Worm (Caenorhabditis elegans) whole organism, L1 larva: ENCODE measurements around the gene T25B2.1.
A peak's percentile ranks its signal among the peaks of the same experiment; 100 is the strongest.

Experiments used
- C04F5.9 ChIP-seq: sonication (generic microtip); optimal IDR thresholded peaks from 2 replicates; lab custom pipeline; 2016; ENCODE audit warnings: missing genetic modification characterization, missing compliant biosample characterization
- C34B4.2 ChIP-seq: sonication (generic microtip); optimal IDR thresholded peaks from 2 replicates; lab custom pipeline; 2017; ENCODE audit warnings: mild to moderate bottlenecking, missing genetic modification characterization, missing compliant biosample characterization
- aha-1 ChIP-seq: fragments of 150-350 bp; optimal IDR thresholded peaks from 2 replicates; lab custom pipeline; 2014; ENCODE audit warnings: missing biosample characterization, missing genetic modification characterization
- blmp-1 ChIP-seq: fragments of 150-350 bp; optimal IDR thresholded peaks from 2 replicates; lab custom pipeline; 2014; ENCODE audit warnings: missing biosample characterization, missing genetic modification characterization
- dsc-1 ChIP-seq: sonication (generic microtip); optimal IDR thresholded peaks from 2 replicates; lab custom pipeline; 2016; ENCODE audit warnings: mild to moderate bottlenecking, missing genetic modification characterization, missing compliant biosample characterization
- egl-13 ChIP-seq: sonication (generic microtip); optimal IDR thresholded peaks from 2 replicates; lab custom pipeline; 2016; ENCODE audit warnings: missing genotype, missing genetic modification reagents, missing genetic modification characterization, missing compliant biosample characterization
- elt-2 ChIP-seq: sonication (generic microtip); optimal IDR thresholded peaks from 2 replicates; lab custom pipeline; 2016; ENCODE audit warnings: missing genetic modification characterization, mild to moderate bottlenecking, inconsistent platforms, missing compliant biosample characterization, missing genetic modification reagents
- elt-3 ChIP-seq, 6 experiments: fragments of 150-350 bp in 1 of 6; sonication (generic microtip); optimal IDR thresholded peaks; 2 replicates each; lab custom pipeline; 2017 to 2018; ENCODE audit warnings: missing biosample characterization in 6 of 6, missing genetic modification characterization in 6 of 6, inconsistent platforms in 1 of 6
- hlh-4 ChIP-seq: sonication (generic microtip); optimal IDR thresholded peaks from 2 replicates; lab custom pipeline; 2016; ENCODE audit warnings: mild to moderate bottlenecking, missing genetic modification characterization, missing compliant biosample characterization
- hpl-2 ChIP-seq: fragments of 150-350 bp; optimal IDR thresholded peaks from 2 replicates; lab custom pipeline; 2014; ENCODE audit warnings: missing biosample characterization, missing genetic modification reagents, missing genetic modification characterization
- irx-1 ChIP-seq: sonication (generic microtip); optimal IDR thresholded peaks from 2 replicates; lab custom pipeline; 2016; ENCODE audit warnings: missing genetic modification characterization, missing compliant biosample characterization
- jun-1 ChIP-seq: fragments of 150-350 bp; optimal IDR thresholded peaks from 2 replicates; lab custom pipeline; 2014; ENCODE audit warnings: missing biosample characterization, missing genetic modification reagents, missing genetic modification characterization
- lin-15B ChIP-seq: fragments of 150-350 bp; sonication (generic microtip); optimal IDR thresholded peaks from 3 replicates; lab custom pipeline; 2014; ENCODE audit warnings: missing biosample characterization, missing genetic modification characterization
- lin-35 ChIP-seq, 2 experiments: fragments of 150-350 bp; optimal IDR thresholded peaks; 2 replicates each; lab custom pipeline; 2014; ENCODE audit warnings: missing biosample characterization in 2 of 2, missing genetic modification characterization in 2 of 2, missing genetic modification reagents in 2 of 2
- lir-3 ChIP-seq: sonication (generic microtip); optimal IDR thresholded peaks from 2 replicates; lab custom pipeline; 2016; ENCODE audit warnings: mild to moderate bottlenecking, missing genetic modification characterization, moderate library complexity, missing compliant biosample characterization; ENCODE audit not compliant: poor library complexity
- mdl-1 ChIP-seq, 2 experiments: fragments of 150-350 bp; optimal IDR thresholded peaks; 2 replicates each; lab custom pipeline; 2014 to 2017; ENCODE audit warnings: missing biosample characterization in 2 of 2, missing genetic modification characterization in 2 of 2, inconsistent platforms in 1 of 2
- mef-2 ChIP-seq: fragments of 150-350 bp; optimal IDR thresholded peaks from 2 replicates; lab custom pipeline; 2014; ENCODE audit warnings: missing biosample characterization, missing genetic modification characterization
- nhr-12 ChIP-seq: sonication (generic microtip); optimal IDR thresholded peaks from 2 replicates; lab custom pipeline; 2017; ENCODE audit warnings: missing biosample characterization, missing genetic modification characterization
- nhr-19 ChIP-seq: fragments of 200-800 bp; sonication (Bioruptor generic); conservative IDR thresholded peaks from 2 replicates; pipeline ENCODE4 v1.3.6; 2022; ENCODE audit warnings: missing genetic modification characterization, missing compliant biosample characterization
- nhr-237 ChIP-seq: fragments of 150-350 bp; optimal IDR thresholded peaks from 2 replicates; lab custom pipeline; 2014; ENCODE audit warnings: missing biosample characterization, missing genetic modification characterization
- nhr-28 ChIP-seq: fragments of 150-350 bp; optimal IDR thresholded peaks from 2 replicates; lab custom pipeline; 2014; ENCODE audit warnings: missing biosample characterization, missing genetic modification characterization
- nhr-47 ChIP-seq: sonication (generic microtip); optimal IDR thresholded peaks from 2 replicates; lab custom pipeline; 2016; ENCODE audit warnings: mild to moderate bottlenecking, missing genetic modification characterization, moderate library complexity, missing compliant biosample characterization
- nhr-71 ChIP-seq: sonication (generic microtip); optimal IDR thresholded peaks from 2 replicates; lab custom pipeline; 2016; ENCODE audit warnings: mild to moderate bottlenecking, missing genetic modification characterization, moderate library complexity, missing compliant biosample characterization
- nhr-77 ChIP-seq: fragments of 150-350 bp; optimal IDR thresholded peaks from 2 replicates; lab custom pipeline; 2014; ENCODE audit warnings: missing biosample characterization, missing genetic modification characterization
- nhr-85 ChIP-seq: sonication (generic microtip); peaks from one replicate; lab custom pipeline; 2016; ENCODE audit warnings: missing genetic modification characterization, inconsistent platforms, missing compliant biosample characterization
- snu-23 ChIP-seq: sonication (generic microtip); optimal IDR thresholded peaks from 2 replicates; lab custom pipeline; 2016; ENCODE audit warnings: missing genetic modification characterization, missing compliant biosample characterization
- sox-4 ChIP-seq: sonication (generic microtip); optimal IDR thresholded peaks from 2 replicates; lab custom pipeline; 2016; ENCODE audit warnings: missing genetic modification characterization, missing compliant biosample characterization
- unc-86 ChIP-seq: sonication (generic microtip); optimal IDR thresholded peaks from 2 replicates; lab custom pipeline; 2016; ENCODE audit warnings: missing genetic modification characterization, missing compliant biosample characterization
- unc-98 ChIP-seq: fragments of 200-800 bp; sonication (Bioruptor generic); IDR thresholded peaks from 2 replicates; pipeline ENCODE4 v1.3.6; 2022; ENCODE audit warnings: missing genetic modification characterization, missing compliant biosample characterization
- vab-15 ChIP-seq: sonication (generic microtip); optimal IDR thresholded peaks from 2 replicates; lab custom pipeline; 2017; ENCODE audit warnings: missing genotype, mild to moderate bottlenecking, missing genetic modification characterization, missing compliant biosample characterization
- zag-1 ChIP-seq: fragments of 150-350 bp; optimal IDR thresholded peaks from 2 replicates; lab custom pipeline; 2014; ENCODE audit warnings: missing biosample characterization, missing genetic modification characterization
- zip-4 ChIP-seq: fragments of 200-800 bp; sonication (Bioruptor generic); optimal IDR thresholded peaks from 2 replicates; lab custom pipeline; 2018; ENCODE audit warnings: mild to moderate bottlenecking, missing genetic modification characterization, moderate library complexity, missing compliant biosample characterization
- ztf-4 ChIP-seq: fragments of 150-350 bp; optimal IDR thresholded peaks from 2 replicates; lab custom pipeline; 2014; ENCODE audit warnings: missing biosample characterization, missing genetic modification characterization

The T25B2.1 gene

ce11 chrX:6167376-6167775, 6.4 kb upstream of the T25B2.1 start:
- TF ChIP-seq irx-1 (no peak), jun-1 (tag; lab: Kevin White, UChicago) (no peak), snu-23 (GFP tag; lab: Kevin White, UChicago) (no peak)

ce11 chrX:6169252-6169651, 4.5 kb upstream of the T25B2.1 start, which contains the start of gene T25B2.2:
Gene T25B2.2, plus strand, starts transcription at chrX:6169643.
- TF ChIP-seq zag-1 (tag; lab: Kevin White, UChicago) (no peak), nhr-85 (tag; lab: Kevin White, UChicago) (no peak), C04F5.9 (no peak), nhr-12 (tag; lab: Kevin White, UChicago) (no peak), unc-98 (GFP tag; lab: Robert Waterston, UW) (no peak), hpl-2 (GFP tag; lab: Kevin White, UChicago) (no peak), dsc-1 (tag; lab: Kevin White, UChicago) (no peak), elt-2 (tag; lab: Kevin White, UChicago) (peak; percentile 92), unc-86 (tag; lab: Kevin White, UChicago) (no peak), lin-35 (GFP tag; optimal IDR thresholded peaks at IDR 0.05; lab: Kevin White, UChicago) (peak in 1 of 2 experiments; percentile 40), nhr-19 (GFP tag; lab: Robert Waterston, UW) (no peak), nhr-28 (no peak), hlh-4 (tag; lab: Kevin White, UChicago) (no peak), sox-4 (tag; lab: Kevin White, UChicago) (no peak), mdl-1 (tag; optimal IDR thresholded peaks at IDR 0.05; lab: Kevin White, UChicago) (no peak), egl-13 (tag; lab: Kevin White, UChicago) (no peak), jun-1 (tag; lab: Kevin White, UChicago) (peak; percentile 21), lin-15B (no peak)

ce11 chrX:6175829-6176228, 2.1 kb downstream of the T25B2.1 start, which contains the start of gene T25B2.3:
Gene T25B2.3, plus strand, starts transcription at chrX:6176129.
- TF ChIP-seq nhr-237 (tag; lab: Kevin White, UChicago) (no peak), nhr-71 (tag; lab: Kevin White, UChicago) (no peak), ztf-4 (tag; lab: Kevin White, UChicago) (no peak), zip-4 (GFP tag; lab: Kevin White, UChicago) (no peak)
- TF ChIP-seq, all 84 proteins: peak for 0

- TF ChIP-seq nhr-237 (tag; lab: Kevin White, UChicago): no peak
- TF ChIP-seq nhr-19 (GFP tag; lab: Robert Waterston, UW): no peak
- TF ChIP-seq lin-35 (GFP tag; optimal IDR thresholded peaks at IDR 0.05; lab: Kevin White, UChicago): no peak
Measured at ce11 chrX:6177944-6178566, 4.3 kb downstream of the T25B2.1 start, which contains the start of the genes T25B2.4 and T13C5.3. Gene T25B2.4, plus strand, starts transcription at chrX:6178244. Gene T13C5.3, plus strand, starts transcription at chrX:6178516.

- TF ChIP-seq zip-4 (GFP tag; lab: Kevin White, UChicago): no peak
- TF ChIP-seq C34B4.2 (tag; lab: Kevin White, UChicago): no peak
- TF ChIP-seq elt-2 (tag; lab: Kevin White, UChicago): no peak
- no peak for TF ChIP-seq mef-2
- TF ChIP-seq vab-15: no peak
- TF ChIP-seq lir-3: no peak
- no peak for TF ChIP-seq nhr-47 (tag; lab: Kevin White, UChicago)
- no peak for TF ChIP-seq nhr-12 (tag; lab: Kevin White, UChicago)
- TF ChIP-seq blmp-1 (tag; lab: Kevin White, UChicago): peak; percentile 89
- no peak for TF ChIP-seq nhr-237 (tag; lab: Kevin White, UChicago)
- TF ChIP-seq C04F5.9: no peak
- no peak for TF ChIP-seq nhr-77 (tag; lab: Kevin White, UChicago)
- peak in 1 of 6 experiments; percentile 19 for TF ChIP-seq elt-3 (tag; optimal IDR thresholded peaks at IDR 0.05; lab: Kevin White, UChicago)
- no peak for TF ChIP-seq aha-1 (tag; lab: Kevin White, UChicago)
- TF ChIP-seq, all 84 proteins: peak for 2
Measured at ce11 chrX:6178989-6179388, 5.2 kb downstream of the T25B2.1 start.
